Fruit fly (Drosophila melanogaster) whole organism, larva: ENCODE data around the gene BobA.

Experiments
- noc ChIP-seq: fragments of 200-800 bp; sonication (Bioruptor generic); optimal IDR thresholded peaks from 3 replicates; lab custom pipeline; 2019; ENCODE audit warnings: missing biosample characterization, mild to moderate bottlenecking, missing genetic modification characterization, moderate library complexity

Gene BobA

DNA sequence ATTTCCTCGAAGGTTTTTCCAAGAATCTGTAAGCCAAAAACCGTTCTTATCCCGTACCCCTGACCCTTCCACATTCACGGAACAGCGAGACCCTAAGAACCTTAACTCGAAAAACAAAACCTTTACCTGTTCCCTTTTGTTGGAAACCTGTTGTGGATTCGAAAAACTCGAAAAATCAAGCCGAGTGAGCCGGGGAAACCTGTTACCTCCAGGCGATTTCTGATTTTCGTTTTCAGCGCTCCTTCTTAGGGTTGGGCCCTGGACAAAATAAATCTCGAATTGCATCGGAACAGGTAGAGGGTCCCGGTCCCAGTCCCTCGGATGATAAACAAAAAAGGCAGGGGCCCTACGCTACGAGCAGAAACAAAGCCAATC is 27.3 kb upstream of the BobA start:
- no peak for TF ChIP-seq noc (tag; lab: Kevin White, UChicago)

DNA sequence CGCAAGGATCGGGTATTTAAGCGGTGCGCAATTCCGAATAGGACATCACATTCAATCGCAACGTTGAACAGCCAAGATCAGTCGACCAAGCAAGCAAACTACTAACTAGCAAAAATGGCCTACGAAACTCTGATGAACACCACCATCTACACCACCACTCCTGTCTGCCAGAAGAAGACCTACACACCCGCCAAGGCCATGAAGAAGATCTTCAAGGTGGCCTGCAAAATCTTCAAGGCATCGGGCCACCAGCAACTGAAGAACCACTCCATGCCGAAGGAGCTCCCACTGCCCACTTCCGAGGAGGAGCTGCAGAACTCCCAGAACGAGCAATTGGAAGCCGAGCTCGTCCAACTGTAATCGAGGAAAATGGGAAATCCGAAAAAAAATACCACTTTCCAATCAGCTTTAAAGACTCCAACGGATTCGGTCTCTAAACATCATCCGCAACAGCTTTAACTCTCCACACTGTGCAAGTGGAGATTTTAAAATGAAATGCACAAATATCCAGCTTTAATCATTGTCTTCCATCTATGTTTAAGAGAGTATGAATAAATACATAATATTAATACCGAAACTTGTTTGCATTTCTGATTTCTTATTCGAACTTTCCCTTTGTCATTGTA is 26.8 kb upstream of the BobA start, which contains the start of gene Brd:
Brd (plus strand) TSS at position 43 of the 626 bp plus-strand sequence.
- no peak for TF ChIP-seq noc (tag; lab: Kevin White, UChicago)

DNA sequence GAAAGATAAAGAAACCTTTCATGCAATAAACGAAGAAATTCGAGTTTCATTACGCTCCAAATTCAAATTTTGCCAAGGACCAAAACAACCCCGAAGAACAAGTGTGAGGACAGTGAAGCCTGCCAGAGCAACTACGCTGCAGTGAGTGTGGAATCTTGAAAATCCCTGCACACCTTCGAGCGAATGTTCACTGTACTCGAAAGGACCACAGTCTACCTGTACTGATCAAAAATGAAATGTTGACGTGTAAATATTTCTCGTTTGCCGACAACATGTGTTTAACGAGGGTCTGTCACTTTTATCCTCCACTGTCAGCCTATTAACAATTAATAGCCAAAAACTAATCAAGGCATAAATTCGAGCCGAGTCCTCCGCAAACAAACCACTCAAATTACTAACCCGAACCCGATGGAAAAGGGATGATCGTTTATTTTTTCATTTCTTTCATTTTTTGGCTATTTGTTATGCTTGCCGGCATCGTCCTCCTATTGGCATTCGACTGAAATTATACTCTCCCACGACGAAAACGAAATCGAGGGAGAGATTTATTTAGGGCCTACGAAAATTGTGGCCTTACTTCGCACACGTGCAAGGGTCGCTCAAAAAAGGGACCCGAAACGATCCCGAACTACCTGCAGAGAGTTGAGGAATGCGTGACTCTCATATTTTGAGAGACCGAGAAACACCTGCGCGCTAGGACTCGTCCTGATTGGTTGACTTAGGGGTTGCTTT is 26.1 kb upstream of the BobA start:
- no peak for TF ChIP-seq noc (tag; lab: Kevin White, UChicago)

DNA sequence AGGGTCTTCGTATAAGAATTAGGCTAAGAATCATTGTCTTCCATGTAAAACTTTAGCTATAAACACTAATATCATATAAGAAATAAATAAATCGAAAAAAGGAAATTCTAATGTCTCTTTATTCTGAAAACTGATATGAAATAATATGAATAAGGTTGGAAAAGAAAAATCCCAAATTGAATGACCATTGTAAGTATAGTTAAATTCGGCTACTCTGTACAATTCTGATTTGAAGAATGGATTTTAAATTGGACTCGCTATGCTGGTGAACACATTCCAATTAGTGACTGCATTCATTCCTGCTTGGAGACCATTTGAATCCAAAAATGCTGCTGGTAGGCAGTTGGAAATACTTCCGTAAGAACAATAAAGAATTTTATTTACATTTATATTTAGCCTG is 24.3 kb upstream of the BobA start:
- TF ChIP-seq noc (tag; lab: Kevin White, UChicago) = no peak

DNA sequence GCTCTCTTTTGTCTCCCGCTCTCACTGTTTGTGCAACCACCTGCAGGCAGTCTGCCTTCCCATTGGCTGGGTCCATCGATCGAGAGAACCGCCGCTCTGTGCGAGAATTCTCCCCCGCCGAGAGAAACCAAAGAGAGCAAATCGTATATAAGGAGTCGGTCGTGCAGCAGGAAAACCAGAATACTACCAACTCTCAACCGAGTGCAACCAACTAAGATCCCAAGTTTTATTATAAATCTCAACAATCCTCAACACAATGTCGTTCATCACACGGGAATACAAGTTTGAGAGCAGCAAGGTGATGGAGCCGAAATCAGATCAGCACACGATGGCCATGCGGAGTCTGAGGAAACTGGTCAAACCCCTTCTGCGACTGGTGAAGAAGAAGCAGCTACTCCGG is 23.2 kb upstream of the BobA start, which contains the start of gene Tom:
Tom (plus strand) TSS at position 174 of the 400 bp plus-strand sequence.
- TF ChIP-seq noc (tag; lab: Kevin White, UChicago) = no peak

DNA sequence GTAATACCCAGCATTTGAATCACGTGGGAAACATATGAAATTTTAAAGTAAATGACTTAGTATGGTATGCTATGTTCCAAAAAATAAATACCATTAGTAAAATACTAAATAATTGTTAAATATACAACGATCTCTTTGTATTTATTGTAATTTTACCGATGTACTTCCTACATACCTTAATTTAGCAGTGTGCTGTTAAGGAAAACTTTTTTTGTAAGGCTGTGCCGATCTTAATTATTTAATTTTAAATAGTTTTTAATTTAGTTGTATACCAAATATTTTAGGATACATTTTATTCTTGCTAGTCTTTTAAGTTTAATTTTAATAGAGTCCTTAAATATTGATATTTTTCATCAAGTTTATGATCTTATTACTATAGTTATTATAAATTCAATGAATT is 22.6 kb upstream of the BobA start:
- no peak for TF ChIP-seq noc (tag; lab: Kevin White, UChicago)

DNA sequence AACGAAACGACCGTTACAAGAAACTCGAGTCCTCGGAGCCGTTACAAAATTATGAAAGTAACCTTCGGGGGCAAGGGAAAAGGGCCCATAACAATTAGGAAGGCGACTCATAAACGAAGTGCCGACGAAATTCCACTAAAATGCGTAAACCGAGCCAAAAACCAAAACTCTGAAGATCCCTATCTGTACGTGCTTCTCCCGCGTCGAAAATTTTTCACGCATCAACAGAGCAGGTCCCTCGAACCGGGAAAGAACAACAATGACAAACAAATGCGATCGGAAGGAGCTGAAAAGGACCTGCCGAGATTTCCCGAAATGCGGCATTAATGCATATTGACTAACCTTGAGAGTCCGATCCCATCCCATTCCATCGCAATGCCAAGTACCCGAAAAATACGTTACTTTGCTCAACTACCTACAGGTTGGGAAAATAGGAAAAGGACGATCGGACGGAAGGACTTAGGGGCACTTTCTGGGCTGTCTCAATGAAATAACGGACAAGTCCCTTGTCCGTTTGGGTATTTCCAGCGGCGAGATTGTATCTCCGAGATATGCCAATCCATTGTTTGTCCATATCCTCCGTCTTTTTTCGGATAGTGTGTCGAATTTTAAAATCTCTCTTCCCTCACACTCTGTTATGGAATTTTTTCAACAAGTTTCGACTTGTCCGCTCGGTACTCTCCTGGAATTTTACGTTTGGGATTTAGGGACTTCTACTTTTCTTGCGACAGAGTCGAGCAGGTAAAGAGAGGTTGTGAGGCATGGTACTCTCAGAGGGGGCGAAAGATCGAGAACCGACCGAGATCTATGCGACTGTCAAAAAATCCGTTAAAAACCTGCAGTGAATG is 22.0 kb upstream of the BobA start:
- TF ChIP-seq noc (tag; lab: Kevin White, UChicago) = no peak

DNA sequence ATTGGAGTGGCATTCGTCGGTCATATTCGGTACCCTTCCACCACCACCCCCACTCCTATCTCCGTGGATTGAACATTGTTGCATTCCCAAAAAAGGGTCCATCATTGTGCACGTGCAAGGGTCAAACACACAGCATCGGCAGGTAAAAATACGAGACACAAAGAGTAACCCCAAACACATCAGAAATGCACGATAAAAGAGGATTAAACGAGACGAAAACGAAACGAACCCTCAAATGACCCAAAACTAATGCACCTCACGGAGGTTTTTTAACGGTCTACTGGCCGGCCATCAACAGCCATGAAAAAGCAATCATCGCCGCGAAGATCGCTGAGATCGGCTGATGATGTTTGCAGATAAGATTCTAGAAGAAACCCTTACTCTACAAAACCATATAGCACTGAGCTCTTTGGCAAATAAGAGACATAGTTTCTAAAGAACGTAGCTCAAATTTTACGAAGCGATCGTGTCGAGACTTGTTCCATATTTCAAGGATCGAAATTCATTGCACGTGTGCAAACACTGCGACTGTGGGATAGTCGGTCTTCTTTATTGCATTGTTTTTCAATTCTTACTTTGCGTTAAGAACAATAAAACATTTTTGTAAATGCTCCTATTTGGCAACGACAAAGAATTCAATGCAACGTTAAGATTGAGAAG is 20.4 kb upstream of the BobA start:
- no peak for TF ChIP-seq noc (tag; lab: Kevin White, UChicago)

DNA sequence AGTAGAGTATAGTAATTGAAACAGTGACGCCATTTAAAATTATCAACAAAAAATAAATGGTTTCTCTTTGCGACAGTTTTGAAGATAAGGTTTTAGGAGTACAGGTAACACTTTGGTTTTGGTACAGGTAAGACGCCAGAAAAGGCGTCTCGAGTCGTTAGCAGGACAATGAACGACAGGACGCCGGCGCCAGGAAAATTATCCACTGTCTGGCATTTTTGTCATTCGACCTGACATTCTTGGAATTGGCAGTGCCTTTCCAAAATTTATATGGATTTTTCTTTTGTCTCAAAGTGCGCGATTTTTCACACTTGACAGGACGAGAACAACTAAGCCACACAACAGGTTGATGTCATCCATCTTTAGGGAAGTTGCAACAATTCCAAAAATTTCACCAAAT is 18.9 kb upstream of the BobA start:
- TF ChIP-seq noc (tag; lab: Kevin White, UChicago) = no peak

DNA sequence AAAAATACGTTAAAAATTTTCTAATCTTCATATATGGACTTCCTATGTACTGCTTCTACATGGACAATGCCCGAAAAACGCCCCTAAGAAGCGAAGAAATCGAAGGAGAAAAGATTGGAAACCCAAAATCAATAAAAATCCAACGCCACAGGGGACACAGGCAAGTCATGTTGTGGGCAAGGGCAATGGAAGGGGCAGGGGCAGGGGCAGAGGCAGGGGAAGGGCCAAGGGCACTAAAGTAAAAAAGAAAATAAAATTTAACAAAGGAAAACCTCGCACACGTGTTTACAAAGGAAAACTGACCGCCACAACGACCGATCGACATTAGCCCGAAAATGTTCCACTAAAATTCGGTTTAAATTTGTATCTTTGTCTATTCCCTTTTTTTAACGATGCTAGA is 16.8 kb upstream of the BobA start:
- no peak for TF ChIP-seq noc (tag; lab: Kevin White, UChicago)

DNA sequence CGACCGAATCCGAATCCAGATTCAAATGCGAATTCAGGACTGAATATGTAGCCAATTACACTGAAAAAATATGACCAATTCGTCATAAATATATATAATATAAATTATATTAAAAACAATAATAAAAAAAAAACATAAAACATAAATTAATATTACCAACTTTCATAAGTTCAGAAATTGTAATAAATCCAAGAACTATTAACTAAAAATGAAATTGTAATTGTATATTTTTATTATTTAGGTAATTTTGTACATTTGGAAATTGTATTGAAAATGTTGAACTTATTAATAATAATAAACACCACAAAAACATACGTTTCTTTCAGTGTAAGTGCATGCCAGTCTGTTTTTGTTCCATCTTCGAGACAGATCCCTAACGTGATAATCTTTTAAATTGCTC is 15.1 kb upstream of the BobA start:
- TF ChIP-seq noc (tag; lab: Kevin White, UChicago) = no peak

DNA sequence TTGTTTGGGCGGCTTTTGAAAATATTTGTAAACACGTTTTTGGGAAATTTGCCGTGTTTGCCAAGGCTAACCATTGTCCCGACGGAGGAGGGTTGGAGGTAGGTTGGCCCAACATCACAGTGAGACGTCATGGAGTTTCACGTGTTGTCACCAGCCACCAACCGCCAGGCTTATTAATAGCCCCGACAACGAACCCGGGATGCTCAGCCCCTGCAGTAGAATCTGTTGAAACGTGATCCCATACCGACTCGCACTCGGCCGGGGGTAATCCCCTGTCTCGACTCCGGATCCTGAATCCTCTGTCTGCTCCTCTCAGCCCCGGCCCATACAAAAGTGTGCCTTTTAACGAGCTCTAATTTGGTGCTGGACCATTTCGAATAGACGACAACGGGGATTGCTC is 14.6 kb upstream of the BobA start:
- TF ChIP-seq noc (tag; lab: Kevin White, UChicago) = no peak

DNA sequence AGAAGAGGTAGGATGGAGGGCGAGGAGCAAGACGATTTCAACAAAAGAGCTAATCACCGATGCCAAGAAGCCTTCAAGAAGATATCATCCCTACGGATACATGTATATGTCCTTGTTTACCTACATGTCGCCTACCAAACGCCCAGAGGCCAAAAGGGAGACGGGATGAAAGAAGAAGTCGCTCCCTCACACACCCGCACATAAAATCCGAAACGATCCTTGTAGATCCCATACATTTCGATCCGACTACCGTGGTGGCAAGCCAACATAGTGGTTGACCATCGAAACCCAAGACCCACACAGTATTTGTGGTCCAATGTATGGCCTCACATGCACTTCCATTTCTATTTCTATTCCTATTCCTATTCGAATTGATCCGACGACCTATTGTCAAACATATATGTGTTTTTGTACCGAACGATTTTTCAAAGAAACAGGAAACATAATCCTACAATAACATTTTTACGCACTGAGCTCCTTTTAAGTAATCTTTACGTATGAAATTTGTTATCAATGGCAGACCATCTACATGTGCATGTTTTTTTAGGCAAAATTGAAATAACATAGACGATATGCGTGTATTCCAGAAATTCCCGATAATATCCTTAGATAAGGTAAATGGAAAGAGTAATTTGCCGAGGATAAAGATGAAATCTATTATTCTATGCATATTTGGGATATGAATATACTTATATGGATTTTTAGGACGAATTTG is 12.8 kb upstream of the BobA start:
- TF ChIP-seq noc (tag; lab: Kevin White, UChicago) = no peak

DNA sequence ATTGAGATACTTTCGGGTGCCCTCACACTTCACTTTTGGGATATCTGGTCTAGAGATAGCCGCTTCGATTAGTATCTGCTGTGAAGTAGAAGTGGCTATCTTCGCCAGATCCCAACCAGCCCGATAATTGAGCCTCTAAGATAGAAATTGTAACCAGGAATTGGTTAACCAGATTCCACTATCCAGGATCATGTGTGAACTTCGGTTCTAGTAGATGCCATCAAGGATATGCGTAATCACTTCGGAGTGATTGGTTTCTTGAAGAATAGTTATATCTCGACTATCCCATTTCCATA is 11.1 kb upstream of the BobA start:
- TF ChIP-seq noc (tag; lab: Kevin White, UChicago) = no peak

DNA sequence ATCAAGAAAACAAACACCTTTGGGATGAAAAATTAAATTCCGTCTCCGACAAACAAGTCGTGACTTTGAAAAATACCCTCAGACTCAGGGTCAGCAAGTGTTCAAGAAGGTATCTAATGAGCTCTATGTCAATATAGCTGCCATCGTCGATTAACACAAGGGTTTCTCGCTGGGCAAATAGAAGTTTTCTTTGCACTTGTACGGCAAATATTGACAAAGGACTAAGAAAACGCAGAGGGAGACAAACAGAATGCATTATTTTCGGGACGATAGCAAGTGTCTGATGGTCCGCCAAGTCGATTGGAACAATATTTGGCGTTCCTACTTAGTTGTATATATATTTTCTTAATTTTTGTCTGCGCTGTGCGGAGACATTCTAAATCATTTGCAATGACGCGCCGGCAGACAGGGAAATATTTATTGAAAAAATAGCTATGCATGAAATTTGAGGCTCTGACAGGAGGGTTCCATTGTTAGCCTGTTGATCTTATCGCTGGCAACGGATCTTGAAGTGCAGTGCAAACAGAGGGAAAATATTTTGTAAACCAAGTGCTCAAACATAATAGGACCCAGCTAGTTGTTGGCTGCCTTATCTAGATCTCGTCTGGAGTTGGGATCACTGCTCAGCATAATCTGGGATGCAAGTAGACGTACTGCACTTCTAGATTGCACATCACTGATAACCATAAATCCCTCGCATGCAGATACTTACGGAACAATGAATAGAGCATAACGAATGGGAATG is 10.5 kb upstream of the BobA start:
- no peak for TF ChIP-seq noc (tag; lab: Kevin White, UChicago)
